Fruit fly (Drosophila melanogaster) whole organism, pupa: ENCODE data around the gene CG2816.

Source experiments
- CG10348 ChIP-seq: fragments of 200-800 bp; sonication (Bioruptor generic); IDR thresholded peaks from 2 replicates; pipeline ENCODE4 v1.3.6; 2022; ENCODE audit warnings: missing biosample characterization, missing genetic modification characterization
- CG12605 ChIP-seq: fragments of 200-800 bp; sonication (Bioruptor generic); IDR thresholded peaks from 2 replicates; pipeline ENCODE4 v1.3.6; 2022; ENCODE audit warnings: missing biosample characterization, missing genetic modification characterization
- CG13204 ChIP-seq: fragments of 200-800 bp; sonication (Bioruptor generic); optimal IDR thresholded peaks from 2 replicates; lab custom pipeline; 2018; ENCODE audit warnings: missing biosample characterization, mild to moderate bottlenecking, missing genetic modification characterization, moderate library complexity
- CG14655 ChIP-seq: fragments of 200-800 bp; sonication (Bioruptor generic); optimal IDR thresholded peaks from 3 replicates; lab custom pipeline; 2017; ENCODE audit warnings: mild to moderate bottlenecking, missing biosample characterization, missing genetic modification reagents, missing genetic modification characterization
- CG15710 ChIP-seq: fragments of 200-800 bp; sonication (Bioruptor generic); optimal IDR thresholded peaks from 2 replicates; lab custom pipeline; 2018; ENCODE audit warnings: missing biosample characterization, mild to moderate bottlenecking, missing genetic modification characterization, moderate library complexity
- CG17806 ChIP-seq: fragments of 200-800 bp; sonication (Bioruptor generic); optimal IDR thresholded peaks from 2 replicates; lab custom pipeline; 2018; ENCODE audit warnings: missing biosample characterization, mild to moderate bottlenecking, missing genetic modification characterization, moderate library complexity
- CG32121 ChIP-seq: fragments of 200-800 bp; sonication (Bioruptor generic); IDR thresholded peaks from 2 replicates; pipeline ENCODE4 v1.3.6; 2022; ENCODE audit warnings: missing biosample characterization, missing genetic modification characterization
- CG34367 ChIP-seq: fragments of 200-800 bp; sonication (Bioruptor generic); optimal IDR thresholded peaks from 2 replicates; lab custom pipeline; 2018; ENCODE audit warnings: missing biosample characterization, mild to moderate bottlenecking, missing genetic modification characterization
- CG4496 ChIP-seq: fragments of 200-800 bp; sonication (Bioruptor generic); IDR thresholded peaks from 3 replicates; pipeline ENCODE4 v1.3.6; 2022; ENCODE audit warnings: missing biosample characterization, missing genetic modification characterization
- CG8159 ChIP-seq: fragments of 200-800 bp; sonication (Bioruptor generic); optimal IDR thresholded peaks from 3 replicates; lab custom pipeline; 2018; ENCODE audit warnings: missing biosample characterization, mild to moderate bottlenecking, missing genetic modification characterization, moderate library complexity
- CG8301 ChIP-seq: fragments of 200-800 bp; sonication (Bioruptor generic); optimal IDR thresholded peaks from 2 replicates; lab custom pipeline; 2018; ENCODE audit warnings: missing biosample characterization, mild to moderate bottlenecking, missing genetic modification characterization
- CG9948 ChIP-seq: fragments of 200-800 bp; sonication (Bioruptor generic); optimal IDR thresholded peaks from 2 replicates; lab custom pipeline; 2018; ENCODE audit warnings: missing biosample characterization, mild to moderate bottlenecking, missing genetic modification characterization, moderate library complexity
- D1 ChIP-seq: fragments of 200-800 bp; sonication (Bioruptor generic); optimal IDR thresholded peaks from 2 replicates; lab custom pipeline; 2018; ENCODE audit warnings: missing biosample characterization, mild to moderate bottlenecking, missing genetic modification characterization, moderate library complexity
- EcR ChIP-seq: fragments of 200-800 bp; sonication (Bioruptor generic); optimal IDR thresholded peaks from 3 replicates; lab custom pipeline; 2019; ENCODE audit warnings: missing biosample characterization, missing genetic modification characterization, mild to moderate bottlenecking, moderate library complexity, missing genetic modification reagents
- Ets98B ChIP-seq: fragments of 200-800 bp; sonication (Bioruptor generic); IDR thresholded peaks from 2 replicates; pipeline ENCODE4 v1.3.6; 2022; ENCODE audit warnings: missing biosample characterization, missing genetic modification characterization
- Pif1A ChIP-seq: fragments of 200-800 bp; sonication (Bioruptor generic); optimal IDR thresholded peaks from 3 replicates; lab custom pipeline; 2016; ENCODE audit warnings: missing biosample characterization, missing genetic modification characterization
- Pif1B ChIP-seq: fragments of 200-800 bp; sonication (Bioruptor generic); optimal IDR thresholded peaks from 3 replicates; lab custom pipeline; 2016; ENCODE audit warnings: missing biosample characterization, missing genetic modification characterization
- Snoo ChIP-seq: fragments of 200-800 bp; sonication (Bioruptor generic); optimal IDR thresholded peaks from 3 replicates; lab custom pipeline; 2017; ENCODE audit warnings: missing biosample characterization, mild to moderate bottlenecking, missing genetic modification characterization, inconsistent platforms
- fd96Ca ChIP-seq: fragments of 200-800 bp; sonication (Bioruptor generic); IDR thresholded peaks from 3 replicates; pipeline ENCODE4 v1.3.6; 2022; ENCODE audit warnings: missing biosample characterization, missing genetic modification characterization
- gl ChIP-seq: fragments of 200-800 bp; sonication (Bioruptor generic); optimal IDR thresholded peaks from 2 replicates; lab custom pipeline; 2018; ENCODE audit warnings: missing biosample characterization, mild to moderate bottlenecking, missing genetic modification characterization
- rn ChIP-seq: fragments of 200-800 bp; sonication (Bioruptor generic); IDR thresholded peaks from 2 replicates; pipeline ENCODE4 v1.3.6; 2022; ENCODE audit warnings: missing biosample characterization, missing genetic modification characterization

CG2816 gene

dm6 chr2L:3729635-3730034, 26.2 kb downstream of the CG2816 start:
- TF ChIP-seq CG12605 = no peak; the same call in 1 of the 2 replicates
- TF ChIP-seq D1 = no peak
- TF ChIP-seq EcR (GFP tag; lab: Kevin White, UChicago) = no peak
- TF ChIP-seq gl = no peak
- no peak for TF ChIP-seq Pif1A (GFP tag; lab: Kevin White, UChicago)
- no peak for TF ChIP-seq CG10348 (GFP tag; lab: Robert Waterston, UW)
- TF ChIP-seq fd96Ca (GFP tag; lab: Robert Waterston, UW) = no peak
- no peak for TF ChIP-seq CG17806 (tag; lab: Kevin White, UChicago)
- no peak for TF ChIP-seq CG4496 (GFP tag; lab: Robert Waterston, UW)
- TF ChIP-seq CG32121 (GFP tag; lab: Robert Waterston, UW) = no peak
- TF ChIP-seq Pif1B = no peak
- no peak for TF ChIP-seq CG8301 (tag; lab: Kevin White, UChicago)
- TF ChIP-seq CG13204 = no peak
- no peak for TF ChIP-seq CG15710 (tag; lab: Kevin White, UChicago)
- no peak for TF ChIP-seq CG14655
- no peak for TF ChIP-seq CG9948
- no peak for TF ChIP-seq rn (GFP tag; lab: Robert Waterston, UW)

DNA sequence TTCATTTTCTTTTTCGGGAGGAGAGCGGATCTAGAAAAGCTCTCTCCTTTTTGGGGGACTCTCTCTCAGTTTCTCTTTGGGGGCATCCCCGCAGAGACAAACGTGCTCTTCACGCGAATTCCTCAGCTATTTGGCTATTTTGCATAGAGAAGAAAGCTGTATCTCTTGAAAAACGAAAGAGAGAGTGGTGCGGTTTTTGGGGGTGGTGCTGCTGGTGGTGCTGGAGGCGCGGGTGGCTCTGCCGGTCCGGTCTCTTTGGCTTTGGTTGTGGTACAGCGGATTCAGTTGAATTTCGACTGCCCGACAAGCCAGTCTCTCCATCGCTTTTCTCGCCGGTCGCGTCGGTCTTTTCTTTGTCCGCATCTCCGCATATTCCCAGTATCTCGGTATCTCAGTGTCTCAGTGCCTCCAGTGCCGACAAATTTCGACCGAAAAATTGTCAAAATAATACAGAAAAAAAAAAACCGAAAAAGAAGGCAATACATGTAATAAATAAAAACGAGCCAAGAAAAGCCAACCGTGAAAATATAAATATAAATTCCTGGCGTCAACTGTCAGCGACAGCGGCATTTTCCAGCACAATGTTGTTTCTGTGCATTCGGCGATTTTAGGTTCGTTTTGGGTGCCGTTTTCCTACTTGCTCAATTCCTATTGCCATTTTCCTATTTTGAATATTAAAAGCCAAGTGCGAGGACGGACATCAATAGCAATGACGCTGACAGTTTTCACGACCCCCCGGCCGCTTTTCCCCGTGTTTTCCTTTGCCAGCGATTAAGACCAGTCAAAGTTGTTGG, 26.9 kb downstream of the CG2816 start, which contains the start of gene CG10019:
Gene CG10019 (plus strand): TSS at position 285 of the 794 bp plus-strand sequence.
- TF ChIP-seq CG14655 = peak; percentile 4
- no peak for TF ChIP-seq Pif1B
- TF ChIP-seq CG32121 (GFP tag; lab: Robert Waterston, UW) = peak; percentile 48
- no peak for TF ChIP-seq CG8159
- no peak for TF ChIP-seq gl
- peak; percentile 31; the same call in 1 of the 2 replicates for TF ChIP-seq Ets98B
- TF ChIP-seq CG34367 (tag; lab: Kevin White, UChicago) = no peak
- peak; percentile 31; the same call in 1 of the 3 replicates for TF ChIP-seq CG4496 (GFP tag; lab: Robert Waterston, UW)

- no peak for TF ChIP-seq gl
- peak; percentile 70 for TF ChIP-seq CG14655
- TF ChIP-seq CG10348 (GFP tag; lab: Robert Waterston, UW) = no peak
- TF ChIP-seq Ets98B = peak; percentile 13; the same call in 1 of the 2 replicates
- TF ChIP-seq CG32121 (GFP tag; lab: Robert Waterston, UW) = peak; percentile 31; the same call in 1 of the 2 replicates
- no peak for TF ChIP-seq CG12605
- TF ChIP-seq CG8301 (tag; lab: Kevin White, UChicago) = peak; percentile 72
Measured at dm6 chr2L:3731055-3731454, 27.6 kb downstream of the CG2816 start.

DNA sequence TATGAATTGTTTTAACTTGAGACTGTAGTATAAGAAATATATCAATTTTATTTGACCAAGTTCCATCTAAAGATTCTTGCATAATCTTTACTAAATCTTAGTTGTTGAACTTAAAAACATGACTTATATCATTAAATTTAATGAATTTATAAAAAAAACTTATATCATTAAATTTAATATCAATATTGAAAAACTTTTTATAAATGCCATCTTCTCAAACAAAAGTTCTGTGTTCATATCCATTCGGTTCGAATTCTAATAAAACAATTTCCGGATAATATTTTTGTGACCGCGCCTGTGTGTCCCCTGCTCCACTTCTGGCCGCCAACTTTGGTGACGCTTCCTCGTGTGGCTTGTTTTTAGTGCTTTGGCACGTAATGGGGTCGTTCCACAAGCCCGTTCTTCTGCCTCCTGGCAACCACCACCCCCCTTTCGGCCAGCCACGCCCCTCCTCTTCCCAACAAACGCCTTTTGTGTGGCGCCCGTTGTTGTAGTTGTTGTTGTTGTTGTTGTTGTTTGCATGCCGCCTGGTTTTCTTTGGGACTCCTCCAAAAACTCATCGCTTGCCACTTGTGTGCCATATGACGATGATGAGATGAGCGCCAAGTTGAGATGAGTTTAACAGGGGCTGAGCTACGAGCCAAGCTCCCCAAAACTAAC, 33.7 kb downstream of the CG2816 start:
- peak; percentile 30 for TF ChIP-seq CG15710 (tag; lab: Kevin White, UChicago)
- peak; percentile 12 for TF ChIP-seq CG13204
- peak; percentile 53 for TF ChIP-seq CG8159
- no peak for TF ChIP-seq CG12605
- TF ChIP-seq CG9948 = peak; percentile 39
- TF ChIP-seq EcR (GFP tag; lab: Kevin White, UChicago) = no peak
- TF ChIP-seq CG8301 (tag; lab: Kevin White, UChicago) = peak; percentile 36
- no peak for TF ChIP-seq rn (GFP tag; lab: Robert Waterston, UW)
- no peak for TF ChIP-seq Pif1B
- TF ChIP-seq CG32121 (GFP tag; lab: Robert Waterston, UW) = peak; percentile 21; the same call in 1 of the 2 replicates
- TF ChIP-seq gl = no peak
- no peak for TF ChIP-seq fd96Ca (GFP tag; lab: Robert Waterston, UW)
- no peak for TF ChIP-seq CG10348 (GFP tag; lab: Robert Waterston, UW)
- peak; percentile 50 for TF ChIP-seq CG14655
- TF ChIP-seq Pif1A (GFP tag; lab: Kevin White, UChicago) = no peak
- TF ChIP-seq Snoo (tag; lab: Kevin White, UChicago) = no peak
- no peak for TF ChIP-seq Ets98B
- no peak for TF ChIP-seq D1
- no peak for TF ChIP-seq CG17806 (tag; lab: Kevin White, UChicago)
- 0 out of 3 replicates have a peak, but pooled peaks have one; percentile 39 for TF ChIP-seq CG4496 (GFP tag; lab: Robert Waterston, UW)
- TF ChIP-seq CG34367 (tag; lab: Kevin White, UChicago) = no peak

DNA sequence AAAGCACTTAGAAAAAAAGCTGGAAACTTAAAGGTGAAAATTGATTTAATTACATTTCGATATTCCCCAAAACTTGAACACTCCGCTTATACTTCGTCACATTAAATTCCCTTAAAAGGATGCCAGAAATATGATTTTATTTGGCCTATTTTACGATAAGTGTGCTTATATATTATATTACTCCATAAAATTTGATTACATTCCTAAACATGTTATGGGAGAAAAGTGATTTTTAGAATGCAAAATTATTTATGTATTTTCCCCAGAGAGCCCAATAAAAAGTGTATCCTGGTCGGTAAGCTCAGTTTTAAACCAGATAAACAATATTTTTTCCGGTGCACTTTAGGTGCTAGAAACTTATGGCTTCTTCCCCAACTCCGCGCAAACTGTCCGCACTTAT, 34.2 kb downstream of the CG2816 start:
- TF ChIP-seq CG13204 (no peak), Pif1A (GFP tag; lab: Kevin White, UChicago) (peak; percentile 3), CG4496 (GFP tag; lab: Robert Waterston, UW) (no peak), Pif1B (peak; percentile 9), CG8159 (peak; percentile 28), CG8301 (tag; lab: Kevin White, UChicago) (peak; percentile 39), CG10348 (GFP tag; lab: Robert Waterston, UW) (no peak), CG34367 (tag; lab: Kevin White, UChicago) (no peak), CG9948 (peak; percentile 24), CG14655 (peak; percentile 44)

DNA sequence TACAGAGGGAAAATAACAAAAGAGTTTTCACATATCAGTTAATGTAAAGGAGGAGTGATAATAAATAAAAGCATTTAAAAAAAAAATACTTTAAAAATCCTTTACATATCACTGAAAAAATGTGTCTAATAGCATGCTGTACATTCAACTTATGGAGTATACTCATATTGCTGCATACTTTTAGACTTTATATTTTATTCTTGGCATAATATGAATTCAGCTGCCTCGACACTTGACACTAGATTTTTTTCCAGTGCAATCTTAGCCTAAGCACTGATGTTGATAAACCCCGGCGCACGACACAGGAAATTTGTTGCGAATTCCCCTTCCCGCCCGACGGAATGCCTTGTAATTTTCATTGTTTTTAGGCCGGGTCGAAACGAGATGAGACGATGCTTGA, 37.0 kb downstream of the CG2816 start:
- TF ChIP-seq Pif1A (GFP tag; lab: Kevin White, UChicago) (no peak), Pif1B (no peak), CG32121 (GFP tag; lab: Robert Waterston, UW) (no peak), CG8159 (no peak), EcR (GFP tag; lab: Kevin White, UChicago) (no peak), CG9948 (no peak), fd96Ca (GFP tag; lab: Robert Waterston, UW) (no peak), CG14655 (no peak), CG17806 (tag; lab: Kevin White, UChicago) (no peak), gl (no peak), Snoo (tag; lab: Kevin White, UChicago) (no peak), CG4496 (GFP tag; lab: Robert Waterston, UW) (no peak), rn (GFP tag; lab: Robert Waterston, UW) (no peak), CG10348 (GFP tag; lab: Robert Waterston, UW) (no peak), CG13204 (no peak), CG15710 (tag; lab: Kevin White, UChicago) (no peak)
